Worm (Caenorhabditis elegans): ENCODE data around the gene W09D6.5.

DNA sequence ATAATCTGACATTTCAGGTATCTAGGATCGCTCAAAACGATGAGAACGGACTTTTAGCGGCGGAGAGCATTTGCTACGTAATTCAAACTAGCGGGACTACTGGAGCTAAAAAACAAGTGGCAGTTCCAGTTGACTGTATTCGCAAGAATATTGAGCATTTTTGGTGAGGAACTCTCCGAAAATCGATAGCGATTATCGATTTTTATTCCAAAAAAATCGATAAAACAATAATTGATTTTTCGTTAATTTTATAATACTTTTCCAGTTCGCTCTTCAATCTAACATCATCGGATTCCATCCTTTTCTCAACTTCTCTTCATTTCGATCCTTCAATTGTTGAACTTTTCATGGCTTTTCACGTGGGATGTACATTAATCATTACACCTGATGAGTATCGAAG lies 19.0 kb upstream of the W09D6.5 start:
- TF ChIP-seq lin-13 (tag; optimal IDR thresholded peaks at IDR 0.05) (no peak), ztf-11 (tag; optimal IDR thresholded peaks at IDR 0.05) (no peak), nhr-28 (tag; optimal IDR thresholded peaks at IDR 0.05) (no peak)
